Worm (Caenorhabditis elegans) whole organism, L4 larva: ENCODE data around the gene dpr-1.

ENCODE experiments used
- aha-1 ChIP-seq: fragments of 150-350 bp; peaks from one replicate; lab custom pipeline; 2014; ENCODE audit warnings: missing biosample characterization, missing genetic modification characterization
- aly-2 ChIP-seq: sonication (generic microtip); optimal IDR thresholded peaks from 2 replicates; lab custom pipeline; 2018; ENCODE audit warnings: missing biosample characterization, missing genetic modification characterization
- attf-4 ChIP-seq: sonication (generic microtip); optimal IDR thresholded peaks from 3 replicates; lab custom pipeline; 2017; ENCODE audit warnings: missing biosample characterization, missing genetic modification characterization
- ceh-82 ChIP-seq: sonication (generic microtip); optimal IDR thresholded peaks from 2 replicates; lab custom pipeline; 2017; ENCODE audit warnings: missing biosample characterization, missing genetic modification characterization
- dpl-1 ChIP-seq: fragments of 150-350 bp; optimal IDR thresholded peaks from 2 replicates; lab custom pipeline; 2014; ENCODE audit warnings: missing biosample characterization, missing genetic modification reagents, missing genetic modification characterization
- fkh-10 ChIP-seq: fragments of 150-350 bp; optimal IDR thresholded peaks from 2 replicates; lab custom pipeline; 2014; ENCODE audit warnings: missing biosample characterization, missing genetic modification reagents, missing genetic modification characterization
- hlh-11 ChIP-seq: fragments of 200-800 bp; sonication (Bioruptor generic); optimal IDR thresholded peaks from 2 replicates; lab custom pipeline; 2018; ENCODE audit warnings: mild to moderate bottlenecking, missing genetic modification characterization, missing compliant biosample characterization
- nhr-77 ChIP-seq: fragments of 150-350 bp; optimal IDR thresholded peaks from 2 replicates; lab custom pipeline; 2014; ENCODE audit warnings: missing biosample characterization, missing genetic modification characterization
- skn-1 ChIP-seq: fragments of 150-350 bp; optimal IDR thresholded peaks from 2 replicates; lab custom pipeline; 2014; ENCODE audit warnings: missing biosample characterization, missing genetic modification characterization
- zag-1 ChIP-seq: fragments of 150-350 bp; optimal IDR thresholded peaks from 2 replicates; lab custom pipeline; 2014; ENCODE audit warnings: missing biosample characterization, missing genetic modification characterization

ce11 chrV:13984828-13985227 is 42.8 kb upstream of the dpr-1 start, which contains the start of gene end-1:
- no peak for TF ChIP-seq zag-1 (tag; lab: Kevin White, UChicago)
- no peak for TF ChIP-seq hlh-11 (tag; lab: Kevin White, UChicago)
- TF ChIP-seq nhr-77 (tag; lab: Kevin White, UChicago): no peak
- no peak for TF ChIP-seq fkh-10
- TF ChIP-seq skn-1: no peak
- TF ChIP-seq aha-1 (tag; lab: Kevin White, UChicago): no peak
- TF ChIP-seq ceh-82: no peak
- no peak for TF ChIP-seq aly-2 (tag; lab: Kevin White, UChicago)
- TF ChIP-seq attf-4: no peak
- no peak for TF ChIP-seq dpl-1 (GFP tag; lab: Kevin White, UChicago)
